Worm (Caenorhabditis elegans) whole organism, young adult: ENCODE data around the gene Y53G8AL.3.

Experiments
- F23B12.7 ChIP-seq: sonication (generic microtip); optimal IDR thresholded peaks from 2 replicates; lab custom pipeline; 2017; ENCODE audit warnings: missing genetic modification characterization, mild to moderate bottlenecking, missing compliant biosample characterization, antibody characterized with exemption, moderate library complexity; ENCODE audit not compliant: insufficient read depth
- K11D2.4 ChIP-seq: fragments of 200-800 bp; sonication (Bioruptor generic); IDR thresholded peaks from 2 replicates; pipeline ENCODE4 v1.3.6; 2022; ENCODE audit warnings: missing genetic modification reagents, missing genetic modification characterization, missing compliant biosample characterization
- dpl-1 ChIP-seq: fragments of 150-350 bp; optimal IDR thresholded peaks from 2 replicates; lab custom pipeline; 2014; ENCODE audit warnings: missing biosample characterization, missing genetic modification reagents, missing genetic modification characterization
- him-1 ChIP-seq: sonication (generic microtip); optimal IDR thresholded peaks from 2 replicates; lab custom pipeline; 2016; ENCODE audit warnings: missing genotype, missing genetic modification reagents, missing genetic modification characterization, missing compliant biosample characterization
- nfya-1 ChIP-seq: sonication (generic microtip); optimal IDR thresholded peaks from 2 replicates; lab custom pipeline; 2017; ENCODE audit warnings: antibody characterized with exemption, missing compliant biosample characterization, missing genetic modification characterization, borderline replicate concordance; ENCODE audit not compliant: insufficient read depth

ce11 chrIII:3266602-3267001 lies 13.7 kb upstream of the Y53G8AL.3 start, which contains the start of gene Y53G8AM.7:
- TF ChIP-seq K11D2.4 (GFP tag; lab: Robert Waterston, UW), result no peak
- no peak for TF ChIP-seq F23B12.7 (tag; lab: Kevin White, UChicago)
- TF ChIP-seq him-1, result no peak
- no peak for TF ChIP-seq nfya-1 (tag; lab: Kevin White, UChicago)
- no peak for TF ChIP-seq dpl-1 (GFP tag; lab: Kevin White, UChicago)
